Worm (Caenorhabditis elegans) whole organism, L4 larva: ENCODE results near the gene srh-25.
A peak's percentile ranks its signal among the peaks of the same experiment; 100 is the strongest.

ENCODE experiments used
- D1046.2 ChIP-seq: fragments of 200-800 bp; sonication (Bioruptor generic); IDR thresholded peaks from 2 replicates; pipeline ENCODE4 v1.3.6; 2022; ENCODE audit warnings: missing genetic modification characterization, missing compliant biosample characterization
- F10B5.3 ChIP-seq: sonication (generic microtip); optimal IDR thresholded peaks from 2 replicates; lab custom pipeline; 2016; ENCODE audit warnings: mild to moderate bottlenecking, missing genetic modification characterization, missing compliant biosample characterization
- T26A8.4 ChIP-seq: fragments of 200-800 bp; sonication (Bioruptor generic); IDR thresholded peaks from 2 replicates; pipeline ENCODE4 v1.3.6; 2022; ENCODE audit warnings: missing genetic modification characterization, missing compliant biosample characterization
- Y5F2A.4 ChIP-seq: fragments of 200-800 bp; sonication (Bioruptor generic); optimal IDR thresholded peaks from 2 replicates; lab custom pipeline; 2018; ENCODE audit warnings: mild to moderate bottlenecking, missing genetic modification characterization, missing compliant biosample characterization
- aha-1 ChIP-seq: fragments of 150-350 bp; peaks from one replicate; lab custom pipeline; 2014; ENCODE audit warnings: missing biosample characterization, missing genetic modification characterization
- ceh-20 ChIP-seq: fragments of 200-800 bp; sonication (Bioruptor generic); IDR thresholded peaks from 2 replicates; pipeline ENCODE4 v1.3.6; 2022; ENCODE audit warnings: missing genetic modification reagents, missing genetic modification characterization, missing compliant biosample characterization
- ceh-32 ChIP-seq: sonication (generic microtip); optimal IDR thresholded peaks from 2 replicates; lab custom pipeline; 2016; ENCODE audit warnings: mild to moderate bottlenecking, missing genetic modification characterization, missing compliant biosample characterization; ENCODE audit not compliant: poor library complexity
- ces-1 ChIP-seq: fragments of 150-350 bp; sonication (generic microtip); optimal IDR thresholded peaks from 4 replicates; lab custom pipeline; 2014; ENCODE audit warnings: missing biosample characterization, missing genetic modification reagents, missing genetic modification characterization
- ctbp-1 ChIP-seq: fragments of 200-800 bp; sonication (Bioruptor generic); IDR thresholded peaks from 2 replicates; pipeline ENCODE4 v1.3.6; 2022; ENCODE audit warnings: missing genetic modification reagents, missing genetic modification characterization, missing compliant biosample characterization
- daf-16 ChIP-seq, 3 experiments: sonication (generic microtip); optimal IDR thresholded peaks; 2 replicates each; lab custom pipeline; 2016 to 2017; ENCODE audit warnings: missing genetic modification characterization in 3 of 3, missing genetic modification reagents in 3 of 3, mild to moderate bottlenecking in 2 of 3, missing compliant biosample characterization in 2 of 3, missing biosample characterization in 1 of 3, moderate library complexity in 1 of 3
- daf-19 ChIP-seq: fragments of 200-800 bp; sonication (Bioruptor generic); conservative IDR thresholded peaks from 2 replicates; pipeline ENCODE4 v1.3.6; 2022; ENCODE audit warnings: missing genetic modification characterization, missing compliant biosample characterization
- daf-8 ChIP-seq: fragments of 200-800 bp; sonication (Bioruptor generic); IDR thresholded peaks from 2 replicates; pipeline ENCODE4 v1.3.6; 2022; ENCODE audit warnings: missing genetic modification characterization, missing compliant biosample characterization
- dmd-8 ChIP-seq: fragments of 200-800 bp; sonication (Bioruptor generic); IDR thresholded peaks from 2 replicates; pipeline ENCODE4 v1.3.6; 2022; ENCODE audit warnings: missing genetic modification characterization, missing compliant biosample characterization
- dmd-9 ChIP-seq: fragments of 200-800 bp; sonication (Bioruptor generic); IDR thresholded peaks from 2 replicates; pipeline ENCODE4 v1.3.6; 2022; ENCODE audit warnings: missing genetic modification reagents, missing genetic modification characterization, missing compliant biosample characterization
- duxl-1 ChIP-seq: sonication (generic microtip); optimal IDR thresholded peaks from 2 replicates; lab custom pipeline; 2016; ENCODE audit warnings: mild to moderate bottlenecking, missing genetic modification characterization, moderate library complexity, missing compliant biosample characterization; ENCODE audit not compliant: poor library complexity
- dve-1 ChIP-seq: sonication (generic microtip); optimal IDR thresholded peaks from 2 replicates; lab custom pipeline; 2017; ENCODE audit warnings: antibody characterized with exemption, mild to moderate bottlenecking, missing genetic modification characterization, missing compliant biosample characterization; ENCODE audit not compliant: insufficient read depth
- fkh-10 ChIP-seq: fragments of 150-350 bp; optimal IDR thresholded peaks from 2 replicates; lab custom pipeline; 2014; ENCODE audit warnings: missing biosample characterization, missing genetic modification reagents, missing genetic modification characterization
- fos-1 ChIP-seq: fragments of 150-350 bp; optimal IDR thresholded peaks from 2 replicates; lab custom pipeline; 2014; ENCODE audit warnings: missing biosample characterization, missing genetic modification characterization
- hlh-11 ChIP-seq: fragments of 200-800 bp; sonication (Bioruptor generic); optimal IDR thresholded peaks from 2 replicates; lab custom pipeline; 2018; ENCODE audit warnings: mild to moderate bottlenecking, missing genetic modification characterization, missing compliant biosample characterization
- hlh-30 ChIP-seq: sonication (generic microtip); optimal IDR thresholded peaks from 2 replicates; lab custom pipeline; 2017; ENCODE audit warnings: antibody characterized with exemption, mild to moderate bottlenecking, missing genetic modification characterization, missing compliant biosample characterization; ENCODE audit not compliant: insufficient read depth
- hmg-1.1 ChIP-seq: fragments of 200-800 bp; sonication (Bioruptor generic); IDR thresholded peaks from 2 replicates; pipeline ENCODE4 v1.3.6; 2022; ENCODE audit warnings: missing genetic modification reagents, missing genetic modification characterization, missing compliant biosample characterization
- lim-7 ChIP-seq: fragments of 200-800 bp; sonication (Bioruptor generic); IDR thresholded peaks from 2 replicates; pipeline ENCODE4 v1.3.6; 2022; ENCODE audit warnings: missing genetic modification characterization, missing compliant biosample characterization
- lin-1 ChIP-seq: fragments of 200-800 bp; sonication (Bioruptor generic); IDR thresholded peaks from 2 replicates; pipeline ENCODE4 v1.3.6; 2022; ENCODE audit warnings: missing genetic modification reagents, missing genetic modification characterization, missing compliant biosample characterization
- lin-13 ChIP-seq: fragments of 150-350 bp; optimal IDR thresholded peaks from 2 replicates; lab custom pipeline; 2014; ENCODE audit warnings: missing biosample characterization, missing genetic modification reagents, missing genetic modification characterization
- lin-38 ChIP-seq: fragments of 200-800 bp; sonication (Bioruptor generic); IDR thresholded peaks from 2 replicates; pipeline ENCODE4 v1.3.6; 2022; ENCODE audit warnings: missing genetic modification reagents, missing genetic modification characterization, missing compliant biosample characterization
- lin-39 ChIP-seq: fragments of 150-350 bp; optimal IDR thresholded peaks from 2 replicates; lab custom pipeline; 2014; ENCODE audit warnings: missing biosample characterization, missing genetic modification reagents, missing genetic modification characterization
- lsy-2 ChIP-seq, 2 experiments: fragments of 150-350 bp in 1 of 2; sonication (generic microtip) in 1 of 2; optimal IDR thresholded peaks; 2 replicates each; lab custom pipeline; 2014 to 2017; ENCODE audit warnings: missing biosample characterization in 2 of 2, missing genetic modification characterization in 2 of 2
- madf-9 ChIP-seq: fragments of 200-800 bp; sonication (Bioruptor generic); conservative IDR thresholded peaks from 2 replicates; pipeline ENCODE4 v1.3.6; 2022; ENCODE audit warnings: missing genetic modification reagents, missing genetic modification characterization, missing compliant biosample characterization
- mdl-1 ChIP-seq, 2 experiments: fragments of 150-350 bp in 1 of 2; sonication (generic microtip) in 1 of 2; optimal IDR thresholded peaks; 2 replicates each; lab custom pipeline; 2014 to 2017; ENCODE audit warnings: missing biosample characterization in 2 of 2, missing genetic modification characterization in 2 of 2
- mes-2 ChIP-seq: sonication (generic microtip); optimal IDR thresholded peaks from 2 replicates; lab custom pipeline; 2016; ENCODE audit warnings: missing genotype, mild to moderate bottlenecking, missing genetic modification characterization, missing compliant biosample characterization; ENCODE audit not compliant: poor library complexity, severe bottlenecking
- mxl-2 ChIP-seq: fragments of 200-800 bp; sonication (Bioruptor generic); conservative IDR thresholded peaks from 2 replicates; pipeline ENCODE4 v1.3.6; 2022; ENCODE audit warnings: missing genetic modification reagents, missing genetic modification characterization, missing compliant biosample characterization
- nhr-10 ChIP-seq: fragments of 150-350 bp; optimal IDR thresholded peaks from 2 replicates; lab custom pipeline; 2014; ENCODE audit warnings: missing biosample characterization, missing genetic modification characterization
- nhr-237 ChIP-seq: sonication (generic microtip); optimal IDR thresholded peaks from 2 replicates; lab custom pipeline; 2017; ENCODE audit warnings: missing biosample characterization, missing genetic modification characterization
- nhr-41 ChIP-seq: fragments of 200-800 bp; sonication (Bioruptor generic); IDR thresholded peaks from 2 replicates; pipeline ENCODE4 v1.3.6; 2022; ENCODE audit warnings: missing genetic modification reagents, missing genetic modification characterization, missing compliant biosample characterization
- nhr-48 ChIP-seq: sonication (generic microtip); optimal IDR thresholded peaks from 2 replicates; lab custom pipeline; 2016; ENCODE audit warnings: mild to moderate bottlenecking, missing genetic modification characterization, missing compliant biosample characterization
- nhr-6 ChIP-seq: fragments of 150-350 bp; optimal IDR thresholded peaks from 2 replicates; lab custom pipeline; 2014; ENCODE audit warnings: missing biosample characterization, missing genetic modification characterization
- pha-4 ChIP-seq, 2 experiments: fragments of 150-350 bp in 1 of 2; fragments of 200-800 bp in 1 of 2; sonication (Bioruptor generic) in 1 of 2; IDR thresholded peaks in 1 of 2; optimal IDR thresholded peaks in 1 of 2; 2 replicates each; pipeline versions ENCODE4 v1.3.6 to Lab custom; 2014 to 2022; ENCODE audit warnings: missing genetic modification characterization in 2 of 2, missing genetic modification reagents in 2 of 2, missing biosample characterization in 1 of 2, missing compliant biosample characterization in 1 of 2
- rbr-2 ChIP-seq: sonication (generic microtip); optimal IDR thresholded peaks from 2 replicates; lab custom pipeline; 2016; ENCODE audit warnings: missing genotype, missing genetic modification characterization, missing compliant biosample characterization
- saeg-2 ChIP-seq: fragments of 200-800 bp; sonication (Bioruptor generic); IDR thresholded peaks from 2 replicates; pipeline ENCODE4 v1.3.6; 2022; ENCODE audit warnings: missing genetic modification reagents, missing genetic modification characterization, missing compliant biosample characterization
- set-16 ChIP-seq: fragments of 200-800 bp; sonication (Bioruptor generic); IDR thresholded peaks from 2 replicates; pipeline ENCODE4 v1.3.6; 2022; ENCODE audit warnings: missing genetic modification reagents, missing genetic modification characterization, missing compliant biosample characterization
- skn-1 ChIP-seq: fragments of 150-350 bp; optimal IDR thresholded peaks from 2 replicates; lab custom pipeline; 2014; ENCODE audit warnings: missing biosample characterization, missing genetic modification characterization
- spr-3 ChIP-seq: fragments of 200-800 bp; sonication (Bioruptor generic); optimal IDR thresholded peaks from 2 replicates; lab custom pipeline; 2018; ENCODE audit warnings: mild to moderate bottlenecking, missing genetic modification characterization, missing compliant biosample characterization
- zag-1 ChIP-seq: fragments of 150-350 bp; optimal IDR thresholded peaks from 2 replicates; lab custom pipeline; 2014; ENCODE audit warnings: missing biosample characterization, missing genetic modification characterization
- zfp-3 ChIP-seq: fragments of 200-800 bp; sonication (Bioruptor generic); conservative IDR thresholded peaks from 2 replicates; pipeline ENCODE4 v1.3.6; 2022; ENCODE audit warnings: missing genetic modification reagents, missing genetic modification characterization, missing compliant biosample characterization
- zip-11 ChIP-seq: fragments of 200-800 bp; sonication (Bioruptor generic); IDR thresholded peaks from 2 replicates; pipeline ENCODE4 v1.3.6; 2022; ENCODE audit warnings: missing genetic modification characterization, missing compliant biosample characterization
- ztf-11 ChIP-seq: fragments of 150-350 bp; optimal IDR thresholded peaks from 2 replicates; lab custom pipeline; 2014; ENCODE audit warnings: missing biosample characterization, missing genetic modification characterization

Gene srh-25

ce11 chrV:12465399-12465798 lies 31.8 kb upstream of the srh-25 start (continued):
- TF ChIP-seq dmd-8, result 0 out of 2 replicates have a peak, but pooled peaks have one; percentile 36
- TF ChIP-seq duxl-1, result no peak
- no peak for TF ChIP-seq Y5F2A.4 (GFP tag; lab: Kevin White, UChicago)
- no peak for TF ChIP-seq daf-8 (GFP tag; lab: Robert Waterston, UW)
- no peak for TF ChIP-seq lim-7 (GFP tag; lab: Robert Waterston, UW)
- peak; percentile 14 for TF ChIP-seq zag-1 (tag; lab: Kevin White, UChicago)
- peak; percentile 94 for TF ChIP-seq fkh-10
- TF ChIP-seq nhr-41, result no peak
- no peak for TF ChIP-seq nhr-10 (tag; lab: Kevin White, UChicago)
- TF ChIP-seq daf-16 (GFP tag; optimal IDR thresholded peaks at IDR 0.05; lab: Kevin White, UChicago), result peak in 1 of 2 experiments; percentile 83
- TF ChIP-seq daf-16 (tag; optimal IDR thresholded peaks at IDR 0.05; lab: Kevin White, UChicago), result no peak
- 0 out of 2 replicates have a peak, but pooled peaks have one; percentile 27 for TF ChIP-seq saeg-2
- TF ChIP-seq mxl-2 (GFP tag; lab: Robert Waterston, UW), result no peak
- no peak for TF ChIP-seq zfp-3 (GFP tag; lab: Robert Waterston, UW)
- TF ChIP-seq mdl-1 (tag; optimal IDR thresholded peaks at IDR 0.05; lab: Kevin White, UChicago), result peak in 1 of 2 experiments; percentile 68
- TF ChIP-seq ces-1, result peak; percentile 72
- TF ChIP-seq fos-1 (tag; lab: Kevin White, UChicago), result no peak
- TF ChIP-seq T26A8.4 (GFP tag; lab: Robert Waterston, UW), result 0 out of 2 replicates have a peak, but pooled peaks have one; percentile 45
- TF ChIP-seq spr-3 (GFP tag; lab: Kevin White, UChicago), result no peak
- peak; percentile 96 for TF ChIP-seq ctbp-1 (GFP tag; lab: Robert Waterston, UW)
- TF ChIP-seq ceh-20 (GFP tag; lab: Robert Waterston, UW), result peak; percentile 85
- TF ChIP-seq lin-13 (GFP tag; lab: Kevin White, UChicago), result no peak
- peak; percentile 74 for TF ChIP-seq hlh-11 (tag; lab: Kevin White, UChicago)
- TF ChIP-seq lsy-2 (tag; optimal IDR thresholded peaks at IDR 0.05; lab: Kevin White, UChicago), result peak; percentile 34 to 67
- peak; percentile 36; the same call in 1 of the 2 replicates for TF ChIP-seq pha-4 (GFP tag; IDR thresholded peaks at IDR 0.05; lab: Robert Waterston, UW)
- TF ChIP-seq pha-4 (tag; optimal IDR thresholded peaks at IDR 0.05; lab: Kevin White, UChicago), result no peak
- TF ChIP-seq ceh-32, result peak; percentile 40
- no peak for TF ChIP-seq daf-19
- TF ChIP-seq skn-1 (tag; lab: Kevin White, UChicago), result no peak
- TF ChIP-seq D1046.2, result no peak
- TF ChIP-seq zip-11, result no peak
- TF ChIP-seq dmd-9 (GFP tag; lab: Robert Waterston, UW), result no peak

ce11 chrV:12462908-12463307 lies 29.3 kb upstream of the srh-25 start, which contains the start of gene egl-10:
egl-10 (minus strand) TSS chrV:12463008.
- peak; percentile 50 for TF ChIP-seq mes-2 (tag; lab: Kevin White, UChicago)
- 0 out of 2 replicates have a peak, but pooled peaks have one; percentile 21 for TF ChIP-seq hmg-1.1 (GFP tag; lab: Robert Waterston, UW)
- TF ChIP-seq daf-16 (GFP tag; optimal IDR thresholded peaks at IDR 0.05; lab: Kevin White, UChicago), result no peak
- no peak for TF ChIP-seq daf-16 (tag; optimal IDR thresholded peaks at IDR 0.05; lab: Kevin White, UChicago)
- peak; percentile 11 for TF ChIP-seq nhr-6 (tag; lab: Kevin White, UChicago)
- TF ChIP-seq hlh-30, result peak; percentile 11
- TF ChIP-seq nhr-48 (tag; lab: Kevin White, UChicago), result no peak
- peak; percentile 19 for TF ChIP-seq dve-1
- TF ChIP-seq, all 104 proteins: peak for 5

ce11 chrV:12460583-12460982 lies 27.0 kb upstream of the srh-25 start:
- TF ChIP-seq rbr-2 (tag; lab: Kevin White, UChicago) (no peak), duxl-1 (no peak), F10B5.3 (no peak), hmg-1.1 (GFP tag; lab: Robert Waterston, UW) (no peak), lin-39 (tag; lab: Kevin White, UChicago) (no peak), lin-1 (GFP tag; lab: Robert Waterston, UW) (no peak), set-16 (no peak), nhr-237 (tag; lab: Kevin White, UChicago) (no peak), lin-38 (GFP tag; lab: Robert Waterston, UW) (no peak), dmd-8 (no peak), daf-16 (GFP tag; optimal IDR thresholded peaks at IDR 0.05; lab: Kevin White, UChicago) (peak in 1 of 2 experiments; percentile 59), daf-16 (tag; optimal IDR thresholded peaks at IDR 0.05; lab: Kevin White, UChicago) (no peak), ctbp-1 (GFP tag; lab: Robert Waterston, UW) (no peak), madf-9 (GFP tag; lab: Robert Waterston, UW) (no peak), daf-8 (GFP tag; lab: Robert Waterston, UW) (no peak), aha-1 (peak; percentile 68), ztf-11 (no peak), hlh-11 (tag; lab: Kevin White, UChicago) (peak; percentile 1), mxl-2 (GFP tag; lab: Robert Waterston, UW) (no peak), zag-1 (tag; lab: Kevin White, UChicago) (no peak)
